Fruit fly (Drosophila melanogaster) Kc167 (cell line): ENCODE data around the gene CG3434.

Experiments
- Myc ChIP-seq: fragments of >200 bp; optimal IDR thresholded peaks from 2 replicates; lab custom pipeline; 2017; ENCODE audit warnings: missing external identifiers
- Sin3A ChIP-seq: fragments of >200 bp; optimal IDR thresholded peaks from 2 replicates; lab custom pipeline; 2018; ENCODE audit warnings: missing external identifiers
- h ChIP-seq: fragments of >200 bp; optimal IDR thresholded peaks from 3 replicates; lab custom pipeline; 2018; ENCODE audit warnings: missing external identifiers
- insv ChIP-seq: fragments of >200 bp; optimal IDR thresholded peaks from 3 replicates; lab custom pipeline; 2018; ENCODE audit warnings: missing external identifiers
- psq ChIP-seq: fragments of >200 bp; optimal IDR thresholded peaks from 2 replicates; lab custom pipeline; 2017; ENCODE audit warnings: missing external identifiers
- ttk ChIP-seq: sonication (Bioruptor generic); optimal IDR thresholded peaks from 2 replicates; lab custom pipeline; 2017; ENCODE audit warnings: missing external identifiers

Gene CG3434

dm6 chr3L:9501298-9501697 is 40.7 kb upstream of the CG3434 start:
- TF ChIP-seq Myc (lab: Kevin White, UChicago) (no peak), psq (lab: Kevin White, UChicago) (no peak), ttk (lab: Kevin White, UChicago) (no peak), Sin3A (no peak), insv (lab: Kevin White, UChicago) (no peak), h (lab: Kevin White, UChicago) (no peak)

dm6 chr3L:9499919-9500807 is 39.6 kb upstream of the CG3434 start:
- TF ChIP-seq psq (lab: Kevin White, UChicago) (no peak), Sin3A (no peak), insv (lab: Kevin White, UChicago) (no peak), ttk (lab: Kevin White, UChicago) (no peak), h (lab: Kevin White, UChicago) (no peak), Myc (lab: Kevin White, UChicago) (no peak)

dm6 chr3L:9497981-9498619 is 37.5 kb upstream of the CG3434 start:
- TF ChIP-seq insv (lab: Kevin White, UChicago) (no peak), psq (lab: Kevin White, UChicago) (no peak), ttk (lab: Kevin White, UChicago) (no peak), Myc (lab: Kevin White, UChicago) (no peak), h (lab: Kevin White, UChicago) (no peak), Sin3A (no peak)

- no peak for TF ChIP-seq insv (lab: Kevin White, UChicago)
- no peak for TF ChIP-seq h (lab: Kevin White, UChicago)
- TF ChIP-seq Sin3A: no peak
- TF ChIP-seq Myc (lab: Kevin White, UChicago): no peak
- TF ChIP-seq ttk (lab: Kevin White, UChicago): no peak
- no peak for TF ChIP-seq psq (lab: Kevin White, UChicago)
Measured at dm6 chr3L:9497249-9497648, 36.6 kb upstream of the CG3434 start.

- no peak for TF ChIP-seq Sin3A
- TF ChIP-seq ttk (lab: Kevin White, UChicago): no peak
- TF ChIP-seq psq (lab: Kevin White, UChicago): no peak
- no peak for TF ChIP-seq h (lab: Kevin White, UChicago)
- no peak for TF ChIP-seq Myc (lab: Kevin White, UChicago)
- TF ChIP-seq insv (lab: Kevin White, UChicago): no peak
Measured at dm6 chr3L:9492115-9492514, 31.5 kb upstream of the CG3434 start, which contains the start of gene CG32037. CG32037 (minus strand) TSS chr3L:9492215.

dm6 chr3L:9491331-9491730 is 30.7 kb upstream of the CG3434 start:
- TF ChIP-seq h (lab: Kevin White, UChicago) (no peak), insv (lab: Kevin White, UChicago) (no peak), psq (lab: Kevin White, UChicago) (no peak), Sin3A (no peak), ttk (lab: Kevin White, UChicago) (no peak), Myc (lab: Kevin White, UChicago) (no peak)

- TF ChIP-seq insv (lab: Kevin White, UChicago) (no peak), ttk (lab: Kevin White, UChicago) (no peak), psq (lab: Kevin White, UChicago) (no peak), Sin3A (no peak), h (lab: Kevin White, UChicago) (no peak), Myc (lab: Kevin White, UChicago) (no peak)
Measured at dm6 chr3L:9490432-9490831, 29.8 kb upstream of the CG3434 start.

- no peak for TF ChIP-seq Myc (lab: Kevin White, UChicago)
- no peak for TF ChIP-seq ttk (lab: Kevin White, UChicago)
- TF ChIP-seq Sin3A: no peak
- TF ChIP-seq h (lab: Kevin White, UChicago): no peak
- no peak for TF ChIP-seq psq (lab: Kevin White, UChicago)
- no peak for TF ChIP-seq insv (lab: Kevin White, UChicago)
Measured at dm6 chr3L:9489627-9490026, 29.0 kb upstream of the CG3434 start.

- TF ChIP-seq ttk (lab: Kevin White, UChicago) (no peak), insv (lab: Kevin White, UChicago) (no peak), h (lab: Kevin White, UChicago) (no peak), psq (lab: Kevin White, UChicago) (no peak), Myc (lab: Kevin White, UChicago) (no peak), Sin3A (no peak)
Measured at dm6 chr3L:9489133-9489532, 28.5 kb upstream of the CG3434 start, which contains the start of gene CG32036. CG32036 (minus strand) TSS chr3L:9489233.

dm6 chr3L:9487586-9487985 is 27.0 kb upstream of the CG3434 start, which contains the start of gene pall:
pall (minus strand) TSS chr3L:9487790.
- TF ChIP-seq Myc (lab: Kevin White, UChicago) (no peak), psq (lab: Kevin White, UChicago) (no peak), insv (lab: Kevin White, UChicago) (no peak), h (lab: Kevin White, UChicago) (no peak), Sin3A (no peak), ttk (lab: Kevin White, UChicago) (no peak)

dm6 chr3L:9476829-9477228 is 16.2 kb upstream of the CG3434 start, which contains the start of the genes Uch-L5 and Jarid2:
Uch-L5 (minus strand) TSS chr3L:9476965.
Jarid2 (plus strand) TSS chr3L:9477038.
- TF ChIP-seq Myc (lab: Kevin White, UChicago): no peak
- TF ChIP-seq Sin3A: no peak
- no peak for TF ChIP-seq ttk (lab: Kevin White, UChicago)
- TF ChIP-seq psq (lab: Kevin White, UChicago): no peak
- TF ChIP-seq h (lab: Kevin White, UChicago): no peak
- TF ChIP-seq insv (lab: Kevin White, UChicago): no peak
